Fruit fly (Drosophila melanogaster) Kc167 (cell line): Measurements from ENCODE around the gene vvl.

Experiments used
- Myc ChIP-seq: fragments of >200 bp; optimal IDR thresholded peaks from 2 replicates; lab custom pipeline; 2017; ENCODE audit warnings: missing external identifiers
- Sin3A ChIP-seq: fragments of >200 bp; optimal IDR thresholded peaks from 2 replicates; lab custom pipeline; 2018; ENCODE audit warnings: missing external identifiers
- h ChIP-seq: fragments of >200 bp; optimal IDR thresholded peaks from 3 replicates; lab custom pipeline; 2018; ENCODE audit warnings: missing external identifiers
- insv ChIP-seq: fragments of >200 bp; optimal IDR thresholded peaks from 3 replicates; lab custom pipeline; 2018; ENCODE audit warnings: missing external identifiers
- psq ChIP-seq: fragments of >200 bp; optimal IDR thresholded peaks from 2 replicates; lab custom pipeline; 2017; ENCODE audit warnings: missing external identifiers
- ttk ChIP-seq: sonication (Bioruptor generic); optimal IDR thresholded peaks from 2 replicates; lab custom pipeline; 2017; ENCODE audit warnings: missing external identifiers

Gene vvl

DNA sequence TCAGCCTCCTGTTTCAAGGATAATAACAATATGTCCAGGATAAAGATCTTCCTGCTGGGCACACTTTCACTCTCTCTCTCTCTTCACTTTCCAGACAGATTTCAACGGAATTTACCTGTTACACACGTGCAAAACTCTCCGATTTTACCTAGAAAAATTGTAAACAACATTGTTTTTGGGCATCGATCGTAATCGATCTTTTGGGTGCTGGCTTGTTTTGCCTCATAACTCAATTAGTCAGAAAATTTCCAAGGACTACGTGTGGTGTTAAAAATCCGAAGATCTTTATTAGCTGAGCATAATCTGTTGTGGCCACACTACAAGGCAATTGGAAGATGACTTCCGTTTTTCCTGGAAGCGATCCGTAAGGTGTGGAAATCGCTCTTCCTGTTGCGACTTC lies 22.8 kb upstream of the vvl start:
- no peak for TF ChIP-seq psq (lab: Kevin White, UChicago)
- no peak for TF ChIP-seq ttk (lab: Kevin White, UChicago)
- no peak for TF ChIP-seq h (lab: Kevin White, UChicago)
- no peak for TF ChIP-seq Myc (lab: Kevin White, UChicago)
- TF ChIP-seq insv (lab: Kevin White, UChicago) = no peak
- no peak for TF ChIP-seq Sin3A

DNA sequence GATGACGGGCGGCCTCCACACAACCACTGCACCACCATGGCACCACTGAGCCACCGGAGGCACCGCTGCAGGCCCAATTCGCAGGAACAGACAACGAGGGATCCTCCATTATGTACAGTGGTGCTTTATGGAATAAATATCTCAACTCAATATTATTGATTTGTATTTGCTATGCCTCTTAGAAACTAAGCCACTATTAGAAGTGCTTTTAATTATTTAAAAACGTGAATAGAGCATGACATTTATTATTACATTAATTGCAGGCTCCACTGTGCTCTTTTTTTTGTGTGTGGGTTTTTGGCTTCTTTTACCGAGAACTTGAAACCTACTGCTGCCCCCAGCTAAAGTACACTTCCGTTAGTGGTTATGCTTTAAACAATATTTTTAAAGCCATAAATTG lies 18.8 kb upstream of the vvl start:
- TF ChIP-seq ttk (lab: Kevin White, UChicago) (no peak), h (lab: Kevin White, UChicago) (no peak), Myc (lab: Kevin White, UChicago) (no peak), Sin3A (no peak)

- no peak for TF ChIP-seq ttk (lab: Kevin White, UChicago)
- TF ChIP-seq Myc (lab: Kevin White, UChicago) = no peak
- no peak for TF ChIP-seq h (lab: Kevin White, UChicago)
- no peak for TF ChIP-seq insv (lab: Kevin White, UChicago)
- TF ChIP-seq Sin3A = no peak
- TF ChIP-seq psq (lab: Kevin White, UChicago) = no peak
These were observed 18.1 kb upstream of the vvl start for dm6 chr3L:6771851-6772250.

dm6 chr3L:6777614-6778013 lies 12.3 kb upstream of the vvl start:
- TF ChIP-seq insv (lab: Kevin White, UChicago) (no peak), Sin3A (no peak), h (lab: Kevin White, UChicago) (no peak), psq (lab: Kevin White, UChicago) (no peak), Myc (lab: Kevin White, UChicago) (no peak), ttk (lab: Kevin White, UChicago) (no peak)

- TF ChIP-seq h (lab: Kevin White, UChicago) (no peak), Sin3A (no peak), ttk (lab: Kevin White, UChicago) (no peak), Myc (lab: Kevin White, UChicago) (no peak), insv (lab: Kevin White, UChicago) (no peak), psq (lab: Kevin White, UChicago) (no peak)
These were observed 11.1 kb upstream of the vvl start for dm6 chr3L:6778804-6779289.

DNA sequence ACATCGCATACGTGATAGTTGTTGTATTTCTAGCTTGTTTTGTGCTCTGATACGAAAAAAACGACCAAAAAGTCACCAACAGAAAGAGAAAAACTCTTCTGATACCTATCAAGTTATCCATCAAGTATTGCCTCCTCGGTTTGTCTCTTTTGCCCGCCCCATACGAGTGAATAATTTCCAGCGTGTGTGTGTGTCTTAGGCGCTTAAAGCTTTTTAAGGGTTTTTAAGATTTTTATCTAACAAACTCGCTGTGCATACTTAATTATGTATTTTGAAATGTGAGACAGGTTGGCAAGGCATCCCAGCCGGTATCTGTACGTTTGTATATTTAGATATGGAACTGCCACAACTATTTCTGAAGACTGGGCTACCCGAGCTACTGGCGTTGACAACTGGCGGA lies 10.6 kb upstream of the vvl start:
- TF ChIP-seq ttk (lab: Kevin White, UChicago) (no peak), Sin3A (no peak), Myc (lab: Kevin White, UChicago) (no peak), psq (lab: Kevin White, UChicago) (no peak)

DNA sequence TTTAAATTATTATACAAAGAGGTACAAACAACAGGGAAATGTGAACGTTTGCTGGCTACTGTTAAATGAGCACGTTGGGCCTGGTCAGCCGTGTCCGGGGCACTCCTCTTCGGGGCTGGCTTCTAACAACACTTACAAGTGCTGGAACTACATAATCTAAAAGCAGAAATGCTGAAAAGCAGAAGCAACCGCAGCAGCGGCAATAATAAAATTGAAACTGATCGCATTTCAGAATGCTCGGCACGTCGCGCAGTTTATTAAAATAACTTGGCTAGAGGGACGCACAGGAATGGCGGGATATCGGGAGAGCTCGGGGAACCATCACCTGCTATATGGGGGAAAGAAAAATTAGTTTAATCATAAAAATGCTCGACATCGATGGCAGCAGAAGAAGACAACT lies 6.6 kb upstream of the vvl start:
- no peak for TF ChIP-seq ttk (lab: Kevin White, UChicago)
- TF ChIP-seq h (lab: Kevin White, UChicago) = no peak
- TF ChIP-seq Myc (lab: Kevin White, UChicago) = no peak
- TF ChIP-seq Sin3A = no peak
- TF ChIP-seq insv (lab: Kevin White, UChicago) = no peak
- TF ChIP-seq psq (lab: Kevin White, UChicago) = no peak

DNA sequence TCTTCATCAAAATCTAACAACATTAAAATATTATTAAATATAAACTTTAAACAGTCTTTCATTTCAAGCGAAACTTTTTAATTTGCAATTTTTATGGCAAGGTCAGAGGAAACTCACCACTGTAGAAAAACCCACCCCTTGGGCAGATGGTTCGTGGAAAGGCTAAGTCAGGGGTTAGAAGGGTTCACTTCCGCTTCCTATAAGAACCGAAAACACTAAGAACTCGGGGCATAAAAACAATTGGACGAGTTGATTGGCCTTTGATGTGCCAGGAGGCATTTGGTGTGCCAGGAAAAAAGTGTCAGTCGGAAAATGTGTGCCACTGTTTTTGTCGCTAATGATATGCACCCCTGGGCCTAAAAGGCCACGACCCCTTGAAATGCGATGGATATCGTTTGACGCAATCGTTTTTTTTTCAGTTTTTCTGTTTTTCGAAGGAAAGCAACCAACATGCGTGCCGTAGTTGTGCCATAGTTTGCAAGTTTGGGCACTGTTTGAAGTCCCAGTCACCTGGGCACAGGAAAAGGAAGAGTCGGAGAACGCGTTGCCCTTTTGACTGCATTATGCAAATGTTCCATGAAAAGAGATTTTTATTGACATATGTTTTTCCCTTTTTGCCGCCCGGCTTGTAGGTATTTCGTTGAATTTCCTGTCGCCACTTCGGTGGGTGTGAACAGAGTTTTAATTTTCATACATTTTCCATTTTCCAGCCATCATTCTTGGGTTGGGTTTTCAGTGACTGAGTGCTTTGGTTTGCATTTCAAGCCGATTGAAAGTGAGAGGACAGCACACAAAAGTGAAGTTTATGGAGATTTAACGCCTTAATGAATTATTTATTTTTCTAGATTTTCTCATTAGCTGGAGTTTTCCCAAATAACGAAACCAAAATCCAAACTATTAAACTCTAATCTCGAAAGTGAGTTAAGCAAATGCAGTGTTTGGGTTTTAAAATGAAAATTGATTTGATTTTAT lies 5.0 kb upstream of the vvl start:
- TF ChIP-seq Sin3A (no peak), ttk (lab: Kevin White, UChicago) (no peak)

dm6 chr3L:6787502-6787901 lies 2.5 kb upstream of the vvl start:
- TF ChIP-seq Sin3A (no peak), Myc (lab: Kevin White, UChicago) (no peak), ttk (lab: Kevin White, UChicago) (no peak), h (lab: Kevin White, UChicago) (no peak), insv (lab: Kevin White, UChicago) (no peak), psq (lab: Kevin White, UChicago) (no peak)

dm6 chr3L:6792617-6793016 lies 2.7 kb downstream of the vvl start:
- TF ChIP-seq ttk (lab: Kevin White, UChicago) (no peak), Myc (lab: Kevin White, UChicago) (no peak), psq (lab: Kevin White, UChicago) (no peak), h (lab: Kevin White, UChicago) (no peak)

dm6 chr3L:6797395-6798006 lies 7.5 kb downstream of the vvl start:
- no peak for TF ChIP-seq insv (lab: Kevin White, UChicago)
- no peak for TF ChIP-seq Myc (lab: Kevin White, UChicago)
- no peak for TF ChIP-seq psq (lab: Kevin White, UChicago)
- TF ChIP-seq h (lab: Kevin White, UChicago) = no peak
- TF ChIP-seq ttk (lab: Kevin White, UChicago) = no peak
- TF ChIP-seq Sin3A = no peak

DNA sequence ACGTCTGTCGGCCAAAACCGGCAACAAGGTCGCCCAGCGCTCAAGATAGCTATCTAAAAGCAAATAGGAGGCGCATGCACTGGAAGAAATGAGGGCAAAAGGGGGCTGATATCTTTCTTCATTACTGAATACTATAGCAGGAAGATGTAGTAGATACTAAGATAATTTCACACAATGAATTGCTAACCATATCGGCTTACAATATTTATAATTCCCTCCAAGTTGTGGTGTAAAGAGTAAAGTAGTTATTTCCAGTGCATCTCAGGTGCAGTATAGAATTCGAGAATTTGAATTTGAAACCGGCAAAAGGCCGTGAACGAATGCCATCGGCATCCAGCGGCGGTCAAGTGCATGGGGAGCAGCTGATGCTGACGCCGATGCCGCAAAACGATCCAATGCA lies 9.6 kb downstream of the vvl start:
- TF ChIP-seq ttk (lab: Kevin White, UChicago) (no peak), psq (lab: Kevin White, UChicago) (no peak), Sin3A (no peak), insv (lab: Kevin White, UChicago) (no peak), h (lab: Kevin White, UChicago) (no peak), Myc (lab: Kevin White, UChicago) (no peak)
